Worm (Caenorhabditis elegans) whole organism, young adult: ENCODE measurements around the gene puf-5.

Experiments
- B0019.2 ChIP-seq: fragments of 200-800 bp; sonication (Bioruptor generic); conservative IDR thresholded peaks from 2 replicates; pipeline ENCODE4 v1.3.6; 2022; ENCODE audit warnings: missing genetic modification reagents, missing genetic modification characterization, missing compliant biosample characterization
- D2030.7 ChIP-seq: fragments of 200-800 bp; sonication (Bioruptor generic); IDR thresholded peaks from 2 replicates; pipeline ENCODE4 v1.3.6; 2022; ENCODE audit warnings: missing genetic modification reagents, missing genetic modification characterization, missing compliant biosample characterization
- F10E7.11 ChIP-seq: sonication (generic microtip); optimal IDR thresholded peaks from 2 replicates; lab custom pipeline; 2017; ENCODE audit warnings: mild to moderate bottlenecking, missing genetic modification characterization, moderate library complexity, missing compliant biosample characterization
- F33H1.4 ChIP-seq: fragments of 200-800 bp; sonication (Bioruptor generic); IDR thresholded peaks from 2 replicates; pipeline ENCODE4 v1.3.6; 2022; ENCODE audit warnings: missing genetic modification reagents, missing genetic modification characterization, missing compliant biosample characterization
- F37B4.10 ChIP-seq: fragments of 200-800 bp; sonication (Bioruptor generic); IDR thresholded peaks from 2 replicates; pipeline ENCODE4 v1.3.6; 2022; ENCODE audit warnings: missing genetic modification characterization, missing compliant biosample characterization
- F39B2.1 ChIP-seq: fragments of 200-800 bp; sonication (Bioruptor generic); IDR thresholded peaks from 2 replicates; pipeline ENCODE4 v1.3.6; 2022; ENCODE audit warnings: missing genetic modification reagents, missing genetic modification characterization, missing compliant biosample characterization
- K11D2.4 ChIP-seq: fragments of 200-800 bp; sonication (Bioruptor generic); IDR thresholded peaks from 2 replicates; pipeline ENCODE4 v1.3.6; 2022; ENCODE audit warnings: missing genetic modification reagents, missing genetic modification characterization, missing compliant biosample characterization
- T07F8.4 ChIP-seq: sonication (generic microtip); optimal IDR thresholded peaks from 2 replicates; lab custom pipeline; 2016; ENCODE audit warnings: mild to moderate bottlenecking, missing genetic modification characterization, moderate library complexity, missing compliant biosample characterization
- Y53F4B.3 ChIP-seq: fragments of 200-800 bp; sonication (Bioruptor generic); IDR thresholded peaks from 2 replicates; pipeline ENCODE4 v1.3.6; 2022; ENCODE audit warnings: missing genetic modification reagents, missing genetic modification characterization, missing compliant biosample characterization
- Y53G8AR.9 ChIP-seq: fragments of 200-800 bp; sonication (Bioruptor generic); conservative IDR thresholded peaks from 2 replicates; pipeline ENCODE4 v1.3.6; 2022; ENCODE audit warnings: missing genetic modification reagents, missing genetic modification characterization, missing compliant biosample characterization
- Y56A3A.18 ChIP-seq: fragments of 200-800 bp; sonication (Bioruptor generic); IDR thresholded peaks from 2 replicates; pipeline ENCODE4 v1.3.6; 2022; ENCODE audit warnings: missing genetic modification reagents, missing genetic modification characterization, missing compliant biosample characterization
- Y67H2A.10 ChIP-seq: fragments of 200-800 bp; sonication (Bioruptor generic); conservative IDR thresholded peaks from 2 replicates; pipeline ENCODE4 v1.3.6; 2022; ENCODE audit warnings: missing genetic modification reagents, missing genetic modification characterization, missing compliant biosample characterization
- Y95B8A.8 ChIP-seq: fragments of 200-800 bp; sonication (Bioruptor generic); IDR thresholded peaks from 2 replicates; pipeline ENCODE4 v1.3.6; 2022; ENCODE audit warnings: missing genetic modification reagents, missing genetic modification characterization, missing compliant biosample characterization
- attf-5 ChIP-seq: fragments of 200-800 bp; sonication (Bioruptor generic); optimal IDR thresholded peaks from 2 replicates; lab custom pipeline; 2018; ENCODE audit warnings: mild to moderate bottlenecking, missing genetic modification characterization, missing compliant biosample characterization
- ccch-3 ChIP-seq: fragments of 200-800 bp; sonication (Bioruptor generic); optimal IDR thresholded peaks from 2 replicates; lab custom pipeline; 2018; ENCODE audit warnings: mild to moderate bottlenecking, missing genetic modification characterization, missing compliant biosample characterization
- ceh-27 ChIP-seq: fragments of 200-800 bp; sonication (Bioruptor generic); optimal IDR thresholded peaks from 2 replicates; lab custom pipeline; 2018; ENCODE audit warnings: mild to moderate bottlenecking, missing genetic modification characterization, moderate library complexity, missing compliant biosample characterization
- ceh-40 ChIP-seq: fragments of 200-800 bp; sonication (Bioruptor generic); IDR thresholded peaks from 2 replicates; pipeline ENCODE4 v1.3.6; 2022; ENCODE audit warnings: missing genetic modification characterization, missing compliant biosample characterization
- ceh-58 ChIP-seq: fragments of 200-800 bp; sonication (Bioruptor generic); IDR thresholded peaks from 2 replicates; pipeline ENCODE4 v1.3.6; 2022; ENCODE audit warnings: missing genetic modification characterization, missing compliant biosample characterization
- die-1 ChIP-seq: sonication (generic microtip); optimal IDR thresholded peaks from 2 replicates; lab custom pipeline; 2016; ENCODE audit warnings: missing genotype, mild to moderate bottlenecking, missing genetic modification characterization, missing compliant biosample characterization
- dpff-1 ChIP-seq: sonication (generic microtip); optimal IDR thresholded peaks from 2 replicates; lab custom pipeline; 2017; ENCODE audit warnings: mild to moderate bottlenecking, missing genetic modification characterization, missing compliant biosample characterization
- egl-18 ChIP-seq: fragments of 200-800 bp; sonication (Bioruptor generic); IDR thresholded peaks from 2 replicates; pipeline ENCODE4 v1.3.6; 2022; ENCODE audit warnings: missing genetic modification reagents, missing genetic modification characterization, missing compliant biosample characterization
- hlh-26 ChIP-seq: fragments of 200-800 bp; sonication (Bioruptor generic); conservative IDR thresholded peaks from 2 replicates; pipeline ENCODE4 v1.3.6; 2022; ENCODE audit warnings: missing genetic modification reagents, missing genetic modification characterization, missing compliant biosample characterization
- hmg-20 ChIP-seq: fragments of 200-800 bp; sonication (Bioruptor generic); IDR thresholded peaks from 2 replicates; pipeline ENCODE4 v1.3.6; 2022; ENCODE audit warnings: missing genetic modification reagents, missing genetic modification characterization, missing compliant biosample characterization
- hsf-1 ChIP-seq: fragments of 200-800 bp; sonication (Bioruptor generic); IDR thresholded peaks from 2 replicates; pipeline ENCODE4 v1.3.6; 2022; ENCODE audit warnings: missing genetic modification reagents, missing genetic modification characterization, missing compliant biosample characterization
- lag-1 ChIP-seq: fragments of 200-800 bp; sonication (Bioruptor generic); IDR thresholded peaks from 2 replicates; pipeline ENCODE4 v1.3.6; 2022; ENCODE audit warnings: missing genetic modification reagents, missing genetic modification characterization, missing compliant biosample characterization
- lsl-1 ChIP-seq: fragments of 200-800 bp; sonication (Bioruptor generic); optimal IDR thresholded peaks from 2 replicates; lab custom pipeline; 2018; ENCODE audit warnings: mild to moderate bottlenecking, missing genetic modification characterization, moderate library complexity, missing compliant biosample characterization
- madf-10 ChIP-seq: sonication (generic microtip); optimal IDR thresholded peaks from 2 replicates; lab custom pipeline; 2016; ENCODE audit warnings: mild to moderate bottlenecking, missing genetic modification characterization, missing compliant biosample characterization
- madf-6 ChIP-seq: fragments of 200-800 bp; sonication (Bioruptor generic); IDR thresholded peaks from 2 replicates; pipeline ENCODE4 v1.3.6; 2022; ENCODE audit warnings: missing genetic modification reagents, missing genetic modification characterization, missing compliant biosample characterization
- mxl-1 ChIP-seq: sonication (generic microtip); optimal IDR thresholded peaks from 2 replicates; lab custom pipeline; 2016; ENCODE audit warnings: missing genetic modification characterization, missing compliant biosample characterization
- nhr-120 ChIP-seq: fragments of 200-800 bp; sonication (Bioruptor generic); IDR thresholded peaks from 2 replicates; pipeline ENCODE4 v1.3.6; 2022; ENCODE audit warnings: missing genetic modification characterization, missing compliant biosample characterization
- nhr-80 ChIP-seq: sonication (generic microtip); optimal IDR thresholded peaks from 2 replicates; lab custom pipeline; 2016; ENCODE audit warnings: missing genetic modification characterization, missing compliant biosample characterization
- pbrm-1 ChIP-seq: fragments of 200-800 bp; sonication (Bioruptor generic); IDR thresholded peaks from 2 replicates; pipeline ENCODE4 v1.3.6; 2022; ENCODE audit warnings: missing genetic modification reagents, missing genetic modification characterization, missing compliant biosample characterization
- rec-8 ChIP-seq, 2 experiments: sonication (generic microtip); optimal IDR thresholded peaks; 2 replicates each; lab custom pipeline; 2016; ENCODE audit warnings: mild to moderate bottlenecking in 2 of 2, missing genetic modification characterization in 2 of 2, missing genetic modification reagents in 2 of 2, missing genotype in 2 of 2, missing biosample characterization in 1 of 2, missing compliant biosample characterization in 1 of 2, moderate library complexity in 1 of 2
- rpc-1 ChIP-seq, 2 experiments: fragments of 150-350 bp in 1 of 2; sonication (generic microtip) in 1 of 2; optimal IDR thresholded peaks; 2 replicates each; lab custom pipeline; 2014 to 2018; ENCODE audit warnings: missing biosample characterization in 1 of 2, missing genetic modification characterization in 1 of 2, missing genetic modification reagents in 1 of 2, missing genotype in 1 of 2
- tlf-1 ChIP-seq: fragments of 200-800 bp; sonication (Bioruptor generic); optimal IDR thresholded peaks from 2 replicates; lab custom pipeline; 2018; ENCODE audit warnings: mild to moderate bottlenecking, missing genetic modification characterization, missing compliant biosample characterization
- xnd-1 ChIP-seq: sonication (generic microtip); optimal IDR thresholded peaks from 2 replicates; lab custom pipeline; 2016; ENCODE audit warnings: missing genotype, missing genetic modification reagents, missing genetic modification characterization, missing compliant biosample characterization
- zfh-2 ChIP-seq: fragments of 200-800 bp; sonication (Bioruptor generic); conservative IDR thresholded peaks from 2 replicates; pipeline ENCODE4 v1.3.6; 2022; ENCODE audit warnings: missing genetic modification reagents, missing genetic modification characterization, missing compliant biosample characterization
- ztf-28 ChIP-seq: fragments of 200-800 bp; sonication (Bioruptor generic); IDR thresholded peaks from 2 replicates; pipeline ENCODE4 v1.3.6; 2022; ENCODE audit warnings: missing genetic modification reagents, missing genetic modification characterization, missing compliant biosample characterization

puf-5 gene

DNA sequence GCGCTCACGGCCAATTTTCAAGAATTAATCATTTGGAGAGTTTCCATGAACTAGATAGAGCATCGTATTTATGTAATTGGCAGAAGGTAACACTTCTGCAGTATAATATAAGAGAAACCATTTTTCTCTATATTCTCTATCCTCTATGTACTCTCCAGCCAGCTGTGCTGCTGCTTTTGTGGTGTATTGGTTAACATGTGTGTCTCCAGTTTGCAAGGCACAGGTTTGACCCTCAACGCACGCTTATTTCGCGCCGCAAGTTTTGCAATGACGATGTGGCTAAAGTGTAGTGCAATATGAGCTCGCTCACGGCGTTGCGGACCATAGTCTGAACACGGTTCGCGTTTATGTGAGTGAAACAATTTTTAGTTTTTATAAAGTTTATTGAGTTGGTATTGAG lies 28.4 kb upstream of the puf-5 start (continued):
- TF ChIP-seq nhr-120 (GFP tag; lab: Robert Waterston, UW) (0 out of 2 replicates have a peak, but pooled peaks have one; percentile 69), lag-1 (GFP tag; lab: Robert Waterston, UW) (peak; percentile 85; the same call in 1 of the 2 replicates), tlf-1 (peak; percentile 79), ccch-3 (GFP tag; lab: Kevin White, UChicago) (no peak), Y67H2A.10 (GFP tag; lab: Robert Waterston, UW) (no peak), Y95B8A.8 (GFP tag; lab: Robert Waterston, UW) (no peak), Y53G8AR.9 (GFP tag; lab: Robert Waterston, UW) (peak; percentile 90), xnd-1 (tag; lab: Kevin White, UChicago) (no peak), hsf-1 (GFP tag; lab: Robert Waterston, UW) (peak; percentile 67; the same call in 1 of the 2 replicates), hmg-20 (GFP tag; lab: Robert Waterston, UW) (peak; percentile 72), nhr-80 (peak; percentile 64), mxl-1 (peak; percentile 97), Y56A3A.18 (peak; percentile 91), K11D2.4 (GFP tag; lab: Robert Waterston, UW) (no peak; the same call in 1 of the 2 replicates), dpff-1 (no peak), Y53F4B.3 (GFP tag; lab: Robert Waterston, UW) (no peak), attf-5 (GFP tag; lab: Kevin White, UChicago) (no peak), B0019.2 (no peak), ztf-28 (GFP tag; lab: Robert Waterston, UW) (no peak), egl-18 (GFP tag; lab: Robert Waterston, UW) (peak; percentile 87), D2030.7 (peak; percentile 42; the same call in 1 of the 2 replicates), F39B2.1 (GFP tag; lab: Robert Waterston, UW) (no peak), lsl-1 (GFP tag; lab: Kevin White, UChicago) (no peak), F10E7.11 (tag; lab: Kevin White, UChicago) (peak; percentile 71), F37B4.10 (0 out of 2 replicates have a peak, but pooled peaks have one; percentile 73), zfh-2 (GFP tag; lab: Robert Waterston, UW) (no peak), pbrm-1 (GFP tag; lab: Robert Waterston, UW) (no peak; the same call in 1 of the 2 replicates), F33H1.4 (GFP tag; lab: Robert Waterston, UW) (peak; percentile 36; the same call in 1 of the 2 replicates), T07F8.4 (tag; lab: Kevin White, UChicago) (peak; percentile 85), die-1 (tag; lab: Kevin White, UChicago) (peak; percentile 96), madf-6 (GFP tag; lab: Robert Waterston, UW) (no peak), rpc-1 (optimal IDR thresholded peaks at IDR 0.05; lab: Kevin White, UChicago) (peak; percentile 87), rpc-1 (tag; optimal IDR thresholded peaks at IDR 0.05; lab: Kevin White, UChicago) (peak; percentile 91), hlh-26 (GFP tag; lab: Robert Waterston, UW) (no peak), ceh-58 (GFP tag; lab: Robert Waterston, UW) (peak; percentile 94; the same call in 1 of the 2 replicates), ceh-27 (GFP tag; lab: Kevin White, UChicago) (peak; percentile 75)

ce11 chrII:8551100-8551499 lies 24.2 kb upstream of the puf-5 start:
- TF ChIP-seq rec-8 (tag; optimal IDR thresholded peaks at IDR 0.05; lab: Kevin White, UChicago) (no peak), lag-1 (GFP tag; lab: Robert Waterston, UW) (no peak), ceh-40 (no peak), madf-10 (tag; lab: Kevin White, UChicago) (no peak)
